Worm (Caenorhabditis elegans) whole organism, L3 larva: ENCODE data around the gene saps-1.

Experiments used
- ZK546.5 ChIP-seq: sonication (generic microtip); optimal IDR thresholded peaks from 2 replicates; lab custom pipeline; 2017; ENCODE audit warnings: missing biosample characterization, missing genetic modification characterization
- ama-1 ChIP-seq: fragments of 150-350 bp; optimal IDR thresholded peaks from 2 replicates; lab custom pipeline; 2018
- ceh-16 ChIP-seq: sonication (generic microtip); optimal IDR thresholded peaks from 2 replicates; lab custom pipeline; 2017; ENCODE audit warnings: missing biosample characterization, missing genetic modification characterization
- ceh-82 ChIP-seq: fragments of 150-350 bp; optimal IDR thresholded peaks from 2 replicates; lab custom pipeline; 2014; ENCODE audit warnings: missing biosample characterization, missing genetic modification characterization
- ceh-9 ChIP-seq: sonication (generic microtip); optimal IDR thresholded peaks from 2 replicates; lab custom pipeline; 2018; ENCODE audit warnings: missing biosample characterization, missing genetic modification characterization
- daf-12 ChIP-seq: fragments of 150-350 bp; optimal IDR thresholded peaks from 2 replicates; lab custom pipeline; 2014; ENCODE audit warnings: missing biosample characterization, missing genetic modification reagents, missing genetic modification characterization
- egl-27 ChIP-seq: sonication (generic microtip); optimal IDR thresholded peaks from 4 replicates; lab custom pipeline; 2017; ENCODE audit warnings: missing biosample characterization, missing genetic modification reagents, missing genetic modification characterization
- egl-5 ChIP-seq: fragments of 150-350 bp; optimal IDR thresholded peaks from 2 replicates; lab custom pipeline; 2017; ENCODE audit warnings: missing biosample characterization, missing genetic modification reagents, missing genetic modification characterization, inconsistent platforms
- elt-1 ChIP-seq: fragments of 150-350 bp; optimal IDR thresholded peaks from 2 replicates; lab custom pipeline; 2014; ENCODE audit warnings: missing biosample characterization, missing genetic modification characterization
- elt-3 ChIP-seq, 3 experiments: fragments of 150-350 bp in 1 of 3; sonication (generic microtip) in 2 of 3; optimal IDR thresholded peaks; 2 replicates in 2 of 3; 4 replicates in 1 of 3; lab custom pipeline; 2014 to 2017; ENCODE audit warnings: missing biosample characterization in 3 of 3, missing genetic modification characterization in 3 of 3
- eor-1 ChIP-seq, 2 experiments: fragments of 150-350 bp; optimal IDR thresholded peaks; 2 replicates each; lab custom pipeline; 2014 to 2018; ENCODE audit warnings: missing biosample characterization in 2 of 2, missing genetic modification characterization in 2 of 2
- fkh-2 ChIP-seq: fragments of 150-350 bp; optimal IDR thresholded peaks from 2 replicates; lab custom pipeline; 2014; ENCODE audit warnings: missing biosample characterization, missing genetic modification reagents, missing genetic modification characterization
- fos-1 ChIP-seq: fragments of 150-350 bp; optimal IDR thresholded peaks from 2 replicates; lab custom pipeline; 2014; ENCODE audit warnings: missing biosample characterization, missing genetic modification characterization
- hmg-11 ChIP-seq: sonication (generic microtip); optimal IDR thresholded peaks from 2 replicates; lab custom pipeline; 2016; ENCODE audit warnings: missing genetic modification characterization, missing compliant biosample characterization
- jun-1 ChIP-seq: fragments of 150-350 bp; optimal IDR thresholded peaks from 2 replicates; lab custom pipeline; 2014; ENCODE audit warnings: missing biosample characterization, missing genetic modification reagents, missing genetic modification characterization
- lin-39 ChIP-seq: fragments of 150-350 bp; optimal IDR thresholded peaks from 2 replicates; lab custom pipeline; 2018; ENCODE audit warnings: missing biosample characterization, missing genetic modification reagents, missing genetic modification characterization
- lsy-12 ChIP-seq: sonication (generic microtip); optimal IDR thresholded peaks from 2 replicates; lab custom pipeline; 2016; ENCODE audit warnings: mild to moderate bottlenecking, missing genetic modification characterization, missing compliant biosample characterization
- nfya-1 ChIP-seq: sonication (generic microtip); optimal IDR thresholded peaks from 2 replicates; lab custom pipeline; 2017; ENCODE audit warnings: missing genetic modification characterization, mild to moderate bottlenecking, missing compliant biosample characterization, antibody characterized with exemption, moderate library complexity; ENCODE audit not compliant: insufficient read depth
- nhr-11 ChIP-seq: fragments of 150-350 bp; optimal IDR thresholded peaks from 2 replicates; lab custom pipeline; 2014; ENCODE audit warnings: missing biosample characterization, missing genetic modification characterization
- nhr-12 ChIP-seq: fragments of 150-350 bp; optimal IDR thresholded peaks from 2 replicates; lab custom pipeline; 2014; ENCODE audit warnings: missing biosample characterization, missing genetic modification characterization
- nhr-23 ChIP-seq: fragments of 150-350 bp; optimal IDR thresholded peaks from 2 replicates; lab custom pipeline; 2014; ENCODE audit warnings: missing biosample characterization, missing genetic modification reagents, missing genetic modification characterization
- nhr-237 ChIP-seq: fragments of 150-350 bp; optimal IDR thresholded peaks from 2 replicates; lab custom pipeline; 2014; ENCODE audit warnings: missing biosample characterization, missing genetic modification characterization
- nhr-25 ChIP-seq: sonication (generic microtip); optimal IDR thresholded peaks from 2 replicates; lab custom pipeline; 2017; ENCODE audit warnings: missing biosample characterization, missing genetic modification characterization
- nhr-43 ChIP-seq: sonication (generic microtip); optimal IDR thresholded peaks from 2 replicates; lab custom pipeline; 2016; ENCODE audit warnings: mild to moderate bottlenecking, missing genetic modification characterization, missing compliant biosample characterization; ENCODE audit not compliant: poor library complexity, severe bottlenecking
- nhr-67 ChIP-seq: fragments of 150-350 bp; optimal IDR thresholded peaks from 2 replicates; lab custom pipeline; 2014; ENCODE audit warnings: missing biosample characterization, missing genetic modification characterization
- nhr-76 ChIP-seq: fragments of 150-350 bp; sonication (generic microtip); optimal IDR thresholded peaks from 5 replicates; lab custom pipeline; 2014; ENCODE audit warnings: missing biosample characterization, missing genetic modification characterization
- pqm-1 ChIP-seq: fragments of 150-350 bp; optimal IDR thresholded peaks from 2 replicates; lab custom pipeline; 2017; ENCODE audit warnings: missing biosample characterization, missing genetic modification characterization, inconsistent platforms
- sea-2 ChIP-seq: fragments of 150-350 bp; sonication (generic microtip); optimal IDR thresholded peaks from 4 replicates; lab custom pipeline; 2014; ENCODE audit warnings: missing biosample characterization, missing genetic modification reagents, missing genetic modification characterization
- skn-1 ChIP-seq: fragments of 150-350 bp; optimal IDR thresholded peaks from 2 replicates; lab custom pipeline; 2014; ENCODE audit warnings: missing biosample characterization, missing genetic modification characterization
- snpc-4 ChIP-seq: fragments of 150-350 bp; optimal IDR thresholded peaks from 2 replicates; lab custom pipeline; 2014; ENCODE audit warnings: missing biosample characterization, missing genetic modification characterization
- tbx-2 ChIP-seq: sonication (generic microtip); optimal IDR thresholded peaks from 2 replicates; lab custom pipeline; 2016; ENCODE audit warnings: mild to moderate bottlenecking, missing genetic modification characterization, missing compliant biosample characterization
- unc-39 ChIP-seq: sonication (generic microtip); optimal IDR thresholded peaks from 4 replicates; lab custom pipeline; 2017; ENCODE audit warnings: missing biosample characterization, missing genetic modification characterization
- unc-62 ChIP-seq: fragments of 150-350 bp; sonication (generic microtip); optimal IDR thresholded peaks from 4 replicates; lab custom pipeline; 2014; ENCODE audit warnings: missing biosample characterization, missing genetic modification reagents, missing genetic modification characterization
- zag-1 ChIP-seq: fragments of 150-350 bp; optimal IDR thresholded peaks from 2 replicates; lab custom pipeline; 2014; ENCODE audit warnings: missing biosample characterization, missing genetic modification characterization
- ztf-11 ChIP-seq: fragments of 150-350 bp; optimal IDR thresholded peaks from 2 replicates; lab custom pipeline; 2014; ENCODE audit warnings: missing biosample characterization, missing genetic modification characterization
- ztf-4 ChIP-seq: fragments of 150-350 bp; optimal IDR thresholded peaks from 2 replicates; lab custom pipeline; 2014; ENCODE audit warnings: missing biosample characterization, missing genetic modification characterization

The saps-1 gene

ce11 chrII:11337497-11338040, 40.1 kb downstream of the saps-1 start, which contains the start of gene sqt-1:
sqt-1 (minus strand) TSS chrII:11337837.
- TF ChIP-seq elt-3 (tag; optimal IDR thresholded peaks at IDR 0.05; lab: Kevin White, UChicago) (peak in 1 of 3 experiments; percentile 72), ZK546.5 (tag; lab: Kevin White, UChicago) (no peak), nhr-43 (peak; percentile 43), nfya-1 (tag; lab: Kevin White, UChicago) (no peak), nhr-25 (peak; percentile 4), nhr-23 (peak; percentile 52), ama-1 (lab: Kevin White, UChicago) (peak; percentile 61), eor-1 (tag; optimal IDR thresholded peaks at IDR 0.05; lab: Kevin White, UChicago) (no peak), snpc-4 (tag; lab: Kevin White, UChicago) (no peak)

ce11 chrII:11339507-11339906, 42.0 kb downstream of the saps-1 start, which contains the start of gene rmd-3:
rmd-3 (minus strand) TSS chrII:11339607.
- TF ChIP-seq nhr-76 (tag; lab: Kevin White, UChicago) (no peak), egl-5 (tag; lab: Kevin White, UChicago) (no peak), tbx-2 (tag; lab: Kevin White, UChicago) (no peak), nhr-67 (tag; lab: Kevin White, UChicago) (no peak), nhr-25 (no peak), ama-1 (lab: Kevin White, UChicago) (no peak), elt-1 (tag; lab: Kevin White, UChicago) (no peak), sea-2 (GFP tag; lab: Kevin White, UChicago) (no peak), ceh-16 (tag; lab: Kevin White, UChicago) (no peak), unc-39 (tag; lab: Kevin White, UChicago) (no peak), ztf-4 (no peak), unc-62 (GFP tag; lab: Kevin White, UChicago) (no peak), nhr-11 (tag; lab: Kevin White, UChicago) (no peak), nhr-23 (no peak), snpc-4 (tag; lab: Kevin White, UChicago) (no peak), fos-1 (no peak)

DNA sequence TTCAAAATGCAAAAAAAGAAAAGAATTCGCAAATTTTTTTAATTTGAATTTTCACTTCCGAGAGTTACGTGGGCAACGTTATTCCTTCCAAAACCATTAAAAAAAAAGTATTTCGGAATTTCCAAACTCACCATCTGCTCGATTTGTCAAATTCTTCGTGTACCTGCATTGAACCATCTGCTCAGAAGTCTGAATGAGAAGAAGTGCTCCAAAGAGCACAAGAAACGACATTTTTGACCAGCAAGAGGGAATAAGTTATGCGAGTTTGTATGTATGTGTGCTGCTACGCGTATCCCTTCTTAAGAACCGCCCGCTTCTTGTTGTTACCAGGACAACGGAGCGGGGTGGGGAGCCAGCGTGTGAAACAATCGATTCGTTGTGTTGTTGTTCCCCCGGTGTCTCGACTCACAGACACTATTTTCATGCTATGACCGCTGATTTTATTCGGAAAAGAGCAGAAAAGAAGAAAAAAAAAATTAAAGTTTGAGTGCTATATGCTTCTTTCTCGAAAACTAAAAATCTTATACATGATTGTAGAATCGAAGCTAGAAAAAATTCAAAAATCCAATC, 45.9 kb downstream of the saps-1 start, which contains the start of gene lgc-20:
TSS of gene lgc-20 (minus strand) at position 311 of the 570 bp plus-strand sequence.
- TF ChIP-seq nhr-76 (tag; lab: Kevin White, UChicago), result no peak
- no peak for TF ChIP-seq ztf-11 (tag; lab: Kevin White, UChicago)
- no peak for TF ChIP-seq sea-2 (GFP tag; lab: Kevin White, UChicago)
- TF ChIP-seq pqm-1, result no peak
- TF ChIP-seq eor-1 (tag; optimal IDR thresholded peaks at IDR 0.05; lab: Kevin White, UChicago), result no peak
- no peak for TF ChIP-seq fkh-2
- no peak for TF ChIP-seq lin-39 (tag; lab: Kevin White, UChicago)
- TF ChIP-seq, all 47 proteins: peak for 0

DNA sequence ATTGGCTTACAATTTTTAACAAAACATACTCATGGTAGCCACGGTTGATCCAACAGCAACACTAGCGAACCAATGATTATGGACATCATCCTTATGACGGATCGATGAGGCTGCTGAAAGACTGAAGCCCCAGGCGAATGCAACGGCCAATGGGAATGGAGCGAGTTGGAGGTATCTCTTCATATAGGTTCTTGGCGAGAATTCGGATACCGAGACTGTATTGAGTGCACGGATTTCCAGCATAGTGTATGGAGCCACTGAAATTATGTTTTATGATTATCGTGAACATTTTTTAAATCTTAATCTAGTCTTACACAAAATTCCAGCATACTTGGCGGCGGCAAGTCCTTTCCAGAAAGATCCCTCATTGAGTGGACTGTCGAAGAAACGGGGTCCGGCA, 47.1 kb downstream of the saps-1 start:
- TF ChIP-seq nhr-237 (tag; lab: Kevin White, UChicago) (no peak), ceh-9 (no peak), ZK546.5 (tag; lab: Kevin White, UChicago) (no peak), egl-27 (tag; lab: Kevin White, UChicago) (no peak), nhr-11 (tag; lab: Kevin White, UChicago) (no peak), elt-3 (tag; optimal IDR thresholded peaks at IDR 0.05; lab: Kevin White, UChicago) (no peak), lsy-12 (no peak), zag-1 (tag; lab: Kevin White, UChicago) (no peak), jun-1 (tag; lab: Kevin White, UChicago) (no peak), tbx-2 (tag; lab: Kevin White, UChicago) (no peak), nhr-12 (tag; lab: Kevin White, UChicago) (no peak), skn-1 (tag; lab: Kevin White, UChicago) (no peak), snpc-4 (tag; lab: Kevin White, UChicago) (no peak), pqm-1 (no peak), daf-12 (tag; lab: Kevin White, UChicago) (no peak), nhr-67 (tag; lab: Kevin White, UChicago) (no peak), hmg-11 (tag; lab: Kevin White, UChicago) (no peak), ceh-82 (tag; lab: Kevin White, UChicago) (no peak), ama-1 (lab: Kevin White, UChicago) (no peak), elt-1 (tag; lab: Kevin White, UChicago) (no peak)
